Fruit fly (Drosophila melanogaster): Measurements from ENCODE around the gene CG7530.

Gene CG7530

DNA sequence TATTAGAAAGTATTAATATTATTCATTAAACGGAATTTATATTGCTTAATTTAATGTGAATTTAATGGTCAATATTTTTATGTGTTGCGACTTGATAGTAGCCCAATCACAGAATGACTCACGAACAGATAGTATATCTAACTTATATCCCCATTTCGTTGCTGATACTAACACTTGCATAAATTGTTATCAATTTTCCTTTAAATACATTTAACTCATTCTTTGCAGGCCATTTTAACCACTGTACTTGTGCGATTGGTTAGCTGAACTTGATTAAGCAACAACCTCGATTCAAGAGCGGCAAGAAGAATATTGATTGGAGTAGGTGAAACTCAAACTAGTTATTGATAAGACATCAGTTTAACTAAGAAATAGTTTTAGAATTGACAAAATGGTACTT is 35.6 kb downstream of the CG7530 start:
- TF ChIP-seq sv (GFP tag; optimal IDR thresholded peaks at IDR 0.05) (no peak), foxo (GFP tag; optimal IDR thresholded peaks at IDR 0.05) (no peak), HLH106 (tag; optimal IDR thresholded peaks at IDR 0.05) (no peak), pan (optimal IDR thresholded peaks at IDR 0.05) (no peak), Mio (GFP tag; optimal IDR thresholded peaks at IDR 0.05) (no peak), Rel (GFP tag; optimal IDR thresholded peaks at IDR 0.05) (no peak), Rel (tag; optimal IDR thresholded peaks at IDR 0.05) (no peak), Abd-B (GFP tag; optimal IDR thresholded peaks at IDR 0.05) (no peak), usp (GFP tag; optimal IDR thresholded peaks at IDR 0.05) (no peak), rgr (GFP tag; optimal IDR thresholded peaks at IDR 0.05) (no peak), psq (GFP tag; optimal IDR thresholded peaks at IDR 0.05) (no peak), fru (GFP tag; optimal IDR thresholded peaks at IDR 0.05) (no peak), jim (GFP tag; optimal IDR thresholded peaks at IDR 0.05) (no peak)

DNA sequence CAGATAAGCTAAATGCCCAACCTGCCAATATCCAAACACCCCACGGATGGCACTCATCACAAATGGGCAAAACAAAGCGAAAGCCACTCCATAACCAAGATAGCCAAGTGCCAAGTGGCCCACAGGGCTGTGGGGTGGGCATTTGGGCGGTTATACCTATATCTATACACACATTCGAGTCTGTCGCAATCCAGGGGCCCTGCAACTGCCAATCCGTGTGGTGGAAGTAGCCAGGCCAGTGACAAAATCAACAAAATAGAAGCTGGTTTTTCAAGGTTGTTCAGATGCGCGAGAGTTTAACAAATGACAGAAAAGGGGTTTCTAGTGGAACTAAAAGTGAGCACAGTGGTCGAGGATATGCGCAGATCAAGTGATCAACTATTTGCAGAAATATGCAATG is 36.3 kb downstream of the CG7530 start:
- no peak for TF ChIP-seq lola (GFP tag; optimal IDR thresholded peaks at IDR 0.05)

DNA sequence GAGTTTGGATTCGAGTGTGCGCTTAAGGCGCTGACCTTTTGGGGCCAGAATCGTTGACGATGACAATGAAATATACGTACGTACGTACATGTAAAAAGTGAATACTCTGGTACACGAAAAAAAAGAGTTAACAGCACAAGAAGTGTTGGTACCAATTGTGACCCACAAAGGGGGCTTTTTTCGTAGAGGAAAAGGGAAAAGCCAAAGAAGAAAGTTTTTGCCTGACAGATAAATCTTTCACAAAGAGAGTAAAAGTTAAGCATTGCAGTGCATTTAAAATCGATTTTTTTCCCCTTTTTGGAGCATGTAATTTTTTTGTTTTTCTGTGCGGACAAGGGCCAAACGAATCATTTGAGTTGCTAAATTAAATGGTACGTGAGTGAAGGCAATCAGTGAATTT is 36.7 kb downstream of the CG7530 start:
- no peak for TF ChIP-seq foxo (GFP tag; optimal IDR thresholded peaks at IDR 0.05)
- TF ChIP-seq lola (GFP tag; optimal IDR thresholded peaks at IDR 0.05): no peak
- TF ChIP-seq Vsx2 (GFP tag; optimal IDR thresholded peaks at IDR 0.05; ENCODE audit: partially characterized antibody): no peak
- no peak for TF ChIP-seq br (GFP tag; optimal IDR thresholded peaks at IDR 0.05)

DNA sequence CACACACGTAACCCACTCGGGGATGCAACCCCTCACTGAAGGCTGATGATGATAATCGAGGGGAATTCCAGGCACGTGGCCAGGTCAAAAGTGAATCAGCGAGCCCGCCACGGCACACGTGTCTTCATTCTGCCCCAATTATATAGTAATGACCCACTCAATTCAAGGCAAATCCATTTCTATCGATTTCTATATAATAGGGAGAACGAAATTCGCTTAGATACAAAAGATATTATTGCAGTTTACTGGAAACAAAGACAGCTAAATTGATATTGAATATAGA is 38.4 kb downstream of the CG7530 start:
- TF ChIP-seq fru (GFP tag; optimal IDR thresholded peaks at IDR 0.05): no peak
- TF ChIP-seq sv (GFP tag; optimal IDR thresholded peaks at IDR 0.05): no peak
- no peak for TF ChIP-seq CrebA (GFP tag; optimal IDR thresholded peaks at IDR 0.05; ENCODE audit: borderline replicate concordance)
- TF ChIP-seq ey (GFP tag; optimal IDR thresholded peaks at IDR 0.05): no peak
- no peak for TF ChIP-seq Abd-B (GFP tag; optimal IDR thresholded peaks at IDR 0.05)
- TF ChIP-seq tai (GFP tag; optimal IDR thresholded peaks at IDR 0.05): no peak

DNA sequence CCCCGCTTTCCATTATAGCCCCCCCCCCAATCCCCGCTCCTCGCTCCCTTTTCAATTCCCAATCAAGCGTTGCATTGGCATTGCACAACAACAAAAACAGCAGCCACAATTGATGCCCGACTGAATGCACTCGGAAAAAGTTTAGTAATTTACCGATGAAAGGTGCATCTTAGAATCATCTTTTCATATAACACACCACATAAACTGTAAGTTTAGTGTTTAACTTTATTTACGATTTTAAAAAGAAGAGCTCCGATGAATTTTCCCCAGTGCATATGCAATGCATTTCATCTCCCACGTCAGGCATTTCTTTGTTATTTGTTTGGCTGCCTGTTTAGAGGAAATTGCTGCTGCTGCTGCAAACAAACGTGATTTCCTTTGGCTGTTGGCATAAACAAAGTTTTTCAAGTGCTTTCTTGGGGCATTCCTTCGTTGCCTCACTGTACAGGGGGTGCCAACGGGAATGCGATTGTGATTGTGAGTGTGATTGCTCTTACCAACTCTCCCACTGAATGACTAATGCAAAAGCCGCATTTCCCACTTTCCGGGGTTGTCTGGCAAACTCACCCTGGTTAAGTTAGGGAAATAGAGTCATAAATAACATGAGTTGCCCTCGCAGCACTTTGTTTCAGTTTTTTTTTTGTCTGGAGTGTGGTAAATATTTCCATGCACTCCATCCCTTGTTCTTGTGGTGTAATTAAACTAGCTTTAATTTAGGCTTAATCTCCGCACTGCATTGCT is 38.9 kb downstream of the CG7530 start:
- TF ChIP-seq Rel (GFP tag; optimal IDR thresholded peaks at IDR 0.05): no peak
- TF ChIP-seq Rel (tag; optimal IDR thresholded peaks at IDR 0.05): no peak
- TF ChIP-seq sv (GFP tag; optimal IDR thresholded peaks at IDR 0.05): no peak
- peak; percentile 20 for TF ChIP-seq CG9705 (GFP tag; optimal IDR thresholded peaks at IDR 0.05)
- peak; percentile 38 for TF ChIP-seq sage (GFP tag; optimal IDR thresholded peaks at IDR 0.05)
- no peak for TF ChIP-seq Dif (GFP tag; optimal IDR thresholded peaks at IDR 0.05; ENCODE audit: partially characterized antibody)
- peak; percentile 66 for TF ChIP-seq fru (GFP tag; optimal IDR thresholded peaks at IDR 0.05)
- TF ChIP-seq lola (GFP tag; optimal IDR thresholded peaks at IDR 0.05): no peak
- TF ChIP-seq rgr (GFP tag; optimal IDR thresholded peaks at IDR 0.05): peak; percentile 67
- TF ChIP-seq pan (optimal IDR thresholded peaks at IDR 0.05): no peak
- peak; percentile 69 for TF ChIP-seq HLH106 (tag; optimal IDR thresholded peaks at IDR 0.05)
- TF ChIP-seq dmrt93B (GFP tag; optimal IDR thresholded peaks at IDR 0.05): peak; percentile 39
- TF ChIP-seq brk (GFP tag; optimal IDR thresholded peaks at IDR 0.05): no peak
- TF ChIP-seq Jra (GFP tag; optimal IDR thresholded peaks at IDR 0.05): no peak
- TF ChIP-seq Hr83 (GFP tag; optimal IDR thresholded peaks at IDR 0.05; ENCODE audit: poor library complexity, severe bottlenecking): no peak
- no peak for TF ChIP-seq Abd-B (GFP tag; optimal IDR thresholded peaks at IDR 0.05)
- TF ChIP-seq dl (GFP tag; optimal IDR thresholded peaks at IDR 0.05; ENCODE audit: insufficient read depth in 1 of 2, partially characterized antibody in 2 of 2): no peak
- no peak for TF ChIP-seq GATAd (GFP tag; optimal IDR thresholded peaks at IDR 0.05)
- TF ChIP-seq Vsx2 (GFP tag; optimal IDR thresholded peaks at IDR 0.05; ENCODE audit: partially characterized antibody): no peak
- TF ChIP-seq Hnf4 (GFP tag; optimal IDR thresholded peaks at IDR 0.05): peak; percentile 43
- TF ChIP-seq foxo (GFP tag; optimal IDR thresholded peaks at IDR 0.05): peak in 1 of 2 experiments; percentile 76
- no peak for TF ChIP-seq tai (GFP tag; optimal IDR thresholded peaks at IDR 0.05)
- no peak for TF ChIP-seq Dfd (GFP tag; optimal IDR thresholded peaks at IDR 0.05)
- no peak for TF ChIP-seq Myc (optimal IDR thresholded peaks at IDR 0.05)
- no peak for TF ChIP-seq dsf (GFP tag; optimal IDR thresholded peaks at IDR 0.05; ENCODE audit: borderline replicate concordance)
- TF ChIP-seq CG32264 (GFP tag; optimal IDR thresholded peaks at IDR 0.05): peak; percentile 49
- peak; percentile 61 for TF ChIP-seq OdsH (GFP tag; optimal IDR thresholded peaks at IDR 0.05)
- no peak for TF ChIP-seq Mio (GFP tag; optimal IDR thresholded peaks at IDR 0.05)
- peak; percentile 70 for TF ChIP-seq h (GFP tag; optimal IDR thresholded peaks at IDR 0.05)
- TF ChIP-seq Hr78 (GFP tag; optimal IDR thresholded peaks at IDR 0.05): no peak
- TF ChIP-seq jim (GFP tag; optimal IDR thresholded peaks at IDR 0.05): no peak
- peak; percentile 43 for TF ChIP-seq br (GFP tag; optimal IDR thresholded peaks at IDR 0.05)
- no peak for TF ChIP-seq CrebA (GFP tag; optimal IDR thresholded peaks at IDR 0.05; ENCODE audit: borderline replicate concordance)
- peak; percentile 67 for TF ChIP-seq ey (GFP tag; optimal IDR thresholded peaks at IDR 0.05)
- TF ChIP-seq usp (GFP tag; optimal IDR thresholded peaks at IDR 0.05): no peak
- TF ChIP-seq Sp1 (GFP tag; optimal IDR thresholded peaks at IDR 0.05): peak; percentile 70
- peak; percentile 16 for TF ChIP-seq woc (GFP tag; optimal IDR thresholded peaks at IDR 0.05)
- no peak for TF ChIP-seq N (GFP tag; optimal IDR thresholded peaks at IDR 0.05)
- TF ChIP-seq psq (GFP tag; optimal IDR thresholded peaks at IDR 0.05): peak; percentile 29
